Fruit fly (Drosophila melanogaster): ENCODE data around the gene S1P.

Gene S1P

dm6 chr3L:21568848-21569372 lies 48.3 kb downstream of the S1P start, which contains the start of the genes CRIF and SMC5 (continued):
- TF ChIP-seq CG13287 (GFP tag; IDR thresholded peaks at IDR 0.05; ENCODE audit: partially characterized antibody) (no peak; the same call in 1 of the 2 replicates), CG10366 (GFP tag; IDR thresholded peaks at IDR 0.05) (no peak), Sry-δ (GFP tag; optimal IDR thresholded peaks at IDR 0.05) (peak; percentile 87), CG9817 (tag; optimal IDR thresholded peaks at IDR 0.05) (peak; percentile 70), sens-2 (GFP tag; IDR thresholded peaks at IDR 0.05) (no peak), row (GFP tag; IDR thresholded peaks at IDR 0.05) (peak; percentile 94), HLH3B (GFP tag; IDR thresholded peaks at IDR 0.05) (peak; percentile 52), lbe (GFP tag; optimal IDR thresholded peaks at IDR 0.05) (no peak), NFAT (GFP tag; IDR thresholded peaks at IDR 0.05) (0 out of 2 replicates have a peak, but pooled peaks have one; percentile 23), bowl (GFP tag; IDR thresholded peaks at IDR 0.05) (no peak), btn (GFP tag; optimal IDR thresholded peaks at IDR 0.05) (no peak), Spps (tag; optimal IDR thresholded peaks at IDR 0.05) (peak; percentile 15), CG1603 (tag; optimal IDR thresholded peaks at IDR 0.05) (peak; percentile 13), CG12219 (GFP tag; optimal IDR thresholded peaks at IDR 0.05) (no peak), fd102C (GFP tag; optimal IDR thresholded peaks at IDR 0.05) (no peak), sr (GFP tag; IDR thresholded peaks at IDR 0.05) (no peak), CG8944 (GFP tag; optimal IDR thresholded peaks at IDR 0.05) (peak; percentile 60), unpg (GFP tag; optimal IDR thresholded peaks at IDR 0.05) (peak; percentile 58), pho (GFP tag; optimal IDR thresholded peaks at IDR 0.05) (peak; percentile 76), CG12769 (tag; optimal IDR thresholded peaks at IDR 0.05) (no peak), PHDP (tag; optimal IDR thresholded peaks at IDR 0.05) (no peak), chif (GFP tag; optimal IDR thresholded peaks at IDR 0.05) (peak; percentile 51 to 70), ewg (GFP tag; optimal IDR thresholded peaks at IDR 0.05) (no peak), Sox100B (GFP tag; optimal IDR thresholded peaks at IDR 0.05) (peak; percentile 61), sima (GFP tag; optimal IDR thresholded peaks at IDR 0.05) (peak; percentile 26), Dip2 (GFP tag; IDR thresholded peaks at IDR 0.05) (no peak), Neu2 (GFP tag; optimal IDR thresholded peaks at IDR 0.05; ENCODE audit: borderline replicate concordance) (peak; percentile 14), cg (GFP tag; optimal IDR thresholded peaks at IDR 0.05) (no peak), CG18619 (GFP tag; optimal IDR thresholded peaks at IDR 0.05) (peak; percentile 60), MTF-1 (GFP tag; optimal IDR thresholded peaks at IDR 0.05; ENCODE audit: borderline replicate concordance) (no peak), CG9797 (GFP tag; optimal IDR thresholded peaks at IDR 0.05) (peak; percentile 7), jumu (GFP tag; optimal IDR thresholded peaks at IDR 0.05) (peak; percentile 50), TFAM (GFP tag; optimal IDR thresholded peaks at IDR 0.05) (no peak), CoRest (tag; optimal IDR thresholded peaks at IDR 0.05) (peak; percentile 84), CG4707 (GFP tag; optimal IDR thresholded peaks at IDR 0.05) (no peak), trh (GFP tag; optimal IDR thresholded peaks at IDR 0.05) (no peak), sisA (GFP tag; IDR thresholded peaks at IDR 0.05) (no peak; the same call in none of the 2 replicates), CG3163 (GFP tag; optimal IDR thresholded peaks at IDR 0.05) (peak; percentile 34), Blimp-1 (GFP tag; optimal IDR thresholded peaks at IDR 0.05) (no peak), chn (GFP tag; optimal IDR thresholded peaks at IDR 0.05) (peak; percentile 61), CG6175 (GFP tag; IDR thresholded peaks at IDR 0.05) (no peak), CG3281 (GFP tag; optimal IDR thresholded peaks at IDR 0.05) (peak; percentile 64), CG15073 (GFP tag; optimal IDR thresholded peaks at IDR 0.05) (no peak), phol (tag; optimal IDR thresholded peaks at IDR 0.05) (peak; percentile 79), HHEX (GFP tag; optimal IDR thresholded peaks at IDR 0.05) (no peak), hb (GFP tag; IDR thresholded peaks at IDR 0.05; ENCODE audit: partially characterized antibody) (no peak), Hand (GFP tag; optimal IDR thresholded peaks at IDR 0.05) (no peak), Ets65A (GFP tag) (no peak), tio (GFP tag; optimal IDR thresholded peaks at IDR 0.05) (peak; percentile 58), CG30431 (GFP tag; optimal IDR thresholded peaks at IDR 0.05) (peak; percentile 12)
